Fruit fly (Drosophila melanogaster): Measurements from ENCODE around the gene Mcm2.

The Mcm2 gene

DNA sequence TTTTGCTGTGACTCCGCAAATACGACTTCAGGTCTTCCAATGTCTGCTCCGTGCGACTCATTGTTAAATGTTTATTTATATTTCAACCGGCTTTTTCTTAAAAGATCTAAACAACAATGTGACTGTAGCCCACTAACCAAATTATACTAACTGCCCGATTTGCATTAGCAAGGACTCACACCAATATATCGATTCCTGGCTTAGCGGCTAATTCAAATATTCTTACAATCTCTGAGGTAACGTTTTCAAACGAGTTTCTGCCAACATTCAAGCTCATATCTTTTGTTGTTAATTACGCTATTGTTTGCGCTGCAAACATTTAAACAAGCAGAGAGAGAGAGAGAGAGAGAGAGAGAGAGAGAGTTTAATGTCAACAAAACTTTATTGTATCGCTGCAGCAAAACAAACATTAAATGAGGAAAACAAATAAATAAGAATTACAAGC lies 43.8 kb downstream of the Mcm2 start, which contains the start of gene tex (continued):
- TF ChIP-seq CG32772 (GFP tag; IDR thresholded peaks at IDR 0.05) (no peak), sr (GFP tag; IDR thresholded peaks at IDR 0.05) (0 out of 3 replicates have a peak, but pooled peaks have one; percentile 12), CG2199 (GFP tag; IDR thresholded peaks at IDR 0.05) (no peak), Adf1 (GFP tag; IDR thresholded peaks at IDR 0.05) (no peak), CG3163 (GFP tag; optimal IDR thresholded peaks at IDR 0.05) (no peak), CG1832 (GFP tag; optimal IDR thresholded peaks at IDR 0.05) (no peak), CG9437 (GFP tag; optimal IDR thresholded peaks at IDR 0.05) (no peak), crol (GFP tag; IDR thresholded peaks at IDR 0.05) (no peak), CG9727 (GFP tag; optimal IDR thresholded peaks at IDR 0.05) (peak; percentile 69), CG3281 (GFP tag; optimal IDR thresholded peaks at IDR 0.05) (no peak), CG1647 (GFP tag; optimal IDR thresholded peaks at IDR 0.05) (no peak), cg (GFP tag; optimal IDR thresholded peaks at IDR 0.05) (no peak), CG8281 (tag; optimal IDR thresholded peaks at IDR 0.05) (no peak), CG15514 (GFP tag; optimal IDR thresholded peaks at IDR 0.05) (peak; percentile 56), row (GFP tag; IDR thresholded peaks at IDR 0.05) (no peak), bsh (GFP tag; optimal IDR thresholded peaks at IDR 0.05) (peak in 1 of 2 experiments; percentile 62), Dp (GFP tag; optimal IDR thresholded peaks at IDR 0.05) (peak; percentile 98), Oaz (GFP tag; IDR thresholded peaks at IDR 0.05) (no peak), CG4854 (GFP tag; optimal IDR thresholded peaks at IDR 0.05) (no peak), fd64A (GFP tag; optimal IDR thresholded peaks at IDR 0.05) (peak; percentile 81), Hmr (GFP tag; optimal IDR thresholded peaks at IDR 0.05) (no peak), schlank (tag; optimal IDR thresholded peaks at IDR 0.05) (no peak), pnt (GFP tag; optimal IDR thresholded peaks at IDR 0.05) (peak; percentile 12), CG11560 (tag; IDR thresholded peaks at IDR 0.05) (no peak), CTCF (GFP tag; optimal IDR thresholded peaks at IDR 0.05) (peak; percentile 19), CG17186 (GFP tag; optimal IDR thresholded peaks at IDR 0.05) (peak; percentile 64), nerfin-2 (GFP tag; IDR thresholded peaks at IDR 0.05; ENCODE audit: partially characterized antibody) (no peak), sob (GFP tag; IDR thresholded peaks at IDR 0.05) (no peak), tin (GFP tag; optimal IDR thresholded peaks at IDR 0.05) (no peak), trh (GFP tag; optimal IDR thresholded peaks at IDR 0.05) (no peak), CG10274 (GFP tag; optimal IDR thresholded peaks at IDR 0.05) (no peak), CG7786 (GFP tag; optimal IDR thresholded peaks at IDR 0.05) (no peak), CG6254 (GFP tag; optimal IDR thresholded peaks at IDR 0.05) (peak; percentile 78), Atf-2 (GFP tag; optimal IDR thresholded peaks at IDR 0.05) (no peak), shn (GFP tag; optimal IDR thresholded peaks at IDR 0.05) (no peak), PHDP (tag; optimal IDR thresholded peaks at IDR 0.05) (peak; percentile 9), CG34224 (GFP tag; IDR thresholded peaks at IDR 0.05; ENCODE audit: partially characterized antibody) (no peak), so (GFP tag; IDR thresholded peaks at IDR 0.05) (no peak), aop (GFP tag; IDR thresholded peaks at IDR 0.05) (no peak), sens-2 (GFP tag; IDR thresholded peaks at IDR 0.05) (no peak), tio (GFP tag; optimal IDR thresholded peaks at IDR 0.05) (no peak), CG6272 (GFP tag; IDR thresholded peaks at IDR 0.05) (no peak), dm (GFP tag; optimal IDR thresholded peaks at IDR 0.05) (no peak), CHES-1-like (GFP tag; optimal IDR thresholded peaks at IDR 0.05) (peak; percentile 44), CG1024 (GFP tag; IDR thresholded peaks at IDR 0.05) (no peak), CG17829 (tag; optimal IDR thresholded peaks at IDR 0.05) (peak; percentile 25), MTF-1 (GFP tag; optimal IDR thresholded peaks at IDR 0.05; ENCODE audit: borderline replicate concordance) (peak; percentile 74), mam (GFP tag; optimal IDR thresholded peaks at IDR 0.05) (no peak), CG31441 (GFP tag; IDR thresholded peaks at IDR 0.05) (peak; percentile 49; the same call in 1 of the 2 replicates), rib (GFP tag; IDR thresholded peaks at IDR 0.05) (no peak), CG16863 (GFP tag; optimal IDR thresholded peaks at IDR 0.05) (peak; percentile 2), luna (GFP tag; optimal IDR thresholded peaks at IDR 0.05) (no peak), CG8478 (optimal IDR thresholded peaks at IDR 0.05) (no peak)

All from whole organism, embryonic.